Fruit fly (Drosophila melanogaster): ENCODE results near the gene Sptr.

Gene Sptr

DNA sequence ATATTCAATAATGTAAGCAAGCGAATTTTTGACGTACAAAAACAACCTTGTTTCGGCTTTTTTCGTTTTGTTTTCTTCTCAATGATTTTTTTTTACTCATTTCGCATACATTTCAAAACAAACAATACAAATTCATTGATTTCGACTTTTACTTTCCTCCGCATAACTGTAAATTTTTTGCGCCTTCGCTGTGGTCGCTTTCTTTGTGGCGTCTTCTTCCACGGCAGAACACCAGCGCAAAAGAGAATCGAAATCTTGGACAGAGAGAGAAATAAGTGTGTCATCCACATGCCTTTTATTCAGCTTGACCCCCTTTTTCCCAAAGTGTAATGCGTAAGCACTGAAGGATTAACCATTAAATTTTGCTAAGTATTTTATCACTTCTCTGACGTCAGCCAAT, 49.9 kb downstream of the Sptr start (continued):
- TF ChIP-seq Sox102F (GFP tag; optimal IDR thresholded peaks at IDR 0.05) (no peak), Eip75B (GFP tag; optimal IDR thresholded peaks at IDR 0.05) (peak; percentile 31), CG8632 (GFP tag; optimal IDR thresholded peaks at IDR 0.05) (no peak), CG15336 (GFP tag; IDR thresholded peaks at IDR 0.05) (no peak), CG8119 (GFP tag; IDR thresholded peaks at IDR 0.05) (no peak), fd59A (GFP tag; optimal IDR thresholded peaks at IDR 0.05) (no peak), cyc (GFP tag; optimal IDR thresholded peaks at IDR 0.05) (peak; percentile 17)

dm6 chrX:8413513-8414113, 50.6 kb downstream of the Sptr start:
- TF ChIP-seq Eip93F (GFP tag; optimal IDR thresholded peaks at IDR 0.05) (no peak), CG8119 (GFP tag; IDR thresholded peaks at IDR 0.05) (no peak), Hr38 (GFP tag; optimal IDR thresholded peaks at IDR 0.05) (no peak), salr (GFP tag; optimal IDR thresholded peaks at IDR 0.05) (no peak), lz (GFP tag; optimal IDR thresholded peaks at IDR 0.05) (no peak), fkh (GFP tag; optimal IDR thresholded peaks at IDR 0.05) (no peak), CG9139 (GFP tag; optimal IDR thresholded peaks at IDR 0.05) (no peak), Sox15 (GFP tag; optimal IDR thresholded peaks at IDR 0.05) (no peak), dsx (GFP tag; optimal IDR thresholded peaks at IDR 0.05; ENCODE audit: poor library complexity, severe bottlenecking) (no peak), net (GFP tag; optimal IDR thresholded peaks at IDR 0.05) (no peak), pdm3 (GFP tag; optimal IDR thresholded peaks at IDR 0.05) (no peak), CG31627 (GFP tag; optimal IDR thresholded peaks at IDR 0.05) (no peak), Hr39 (GFP tag; optimal IDR thresholded peaks at IDR 0.05) (no peak), Eip75B (GFP tag; optimal IDR thresholded peaks at IDR 0.05) (no peak), spab (GFP tag; optimal IDR thresholded peaks at IDR 0.05) (no peak), CG10669 (GFP tag; optimal IDR thresholded peaks at IDR 0.05) (no peak)

All from whole organism, prepupa.